Fruit fly (Drosophila melanogaster) whole organism, adult: ENCODE results near the gene TfIIEalpha.

Experiments
- CG11617 ChIP-seq: fragments of 200-800 bp; sonication (Bioruptor generic); optimal IDR thresholded peaks from 2 replicates; lab custom pipeline; 2017; ENCODE audit warnings: mild to moderate bottlenecking, missing biosample characterization, missing genetic modification reagents, missing genetic modification characterization
- CG12768 ChIP-seq: fragments of 200-800 bp; sonication (Bioruptor generic); optimal IDR thresholded peaks from 2 replicates; lab custom pipeline; 2017; ENCODE audit warnings: missing biosample characterization, missing genetic modification characterization, mild to moderate bottlenecking, moderate library complexity, missing genetic modification reagents
- CG14711 ChIP-seq: fragments of 200-800 bp; sonication (Bioruptor generic); optimal IDR thresholded peaks from 2 replicates; lab custom pipeline; 2018; ENCODE audit warnings: missing biosample characterization, mild to moderate bottlenecking, missing genetic modification characterization, moderate library complexity
- CG1620 ChIP-seq: fragments of 200-800 bp; sonication (Bioruptor generic); optimal IDR thresholded peaks from 2 replicates; lab custom pipeline; 2016; ENCODE audit warnings: missing biosample characterization, missing genetic modification characterization
- CG33017 ChIP-seq: fragments of 200-800 bp; sonication (Bioruptor generic); optimal IDR thresholded peaks from 2 replicates; lab custom pipeline; 2018; ENCODE audit warnings: missing biosample characterization, mild to moderate bottlenecking, missing genetic modification characterization, moderate library complexity
- CG5204 ChIP-seq: fragments of 200-800 bp; sonication (Bioruptor generic); optimal IDR thresholded peaks from 2 replicates; lab custom pipeline; 2016; ENCODE audit warnings: missing biosample characterization, missing genetic modification characterization
- CG7045 ChIP-seq: fragments of 200-800 bp; sonication (Bioruptor generic); optimal IDR thresholded peaks from 2 replicates; lab custom pipeline; 2017; ENCODE audit warnings: missing biosample characterization, mild to moderate bottlenecking, missing genetic modification characterization
- CG7101 ChIP-seq: fragments of 200-800 bp; sonication (Bioruptor generic); optimal IDR thresholded peaks from 2 replicates; lab custom pipeline; 2018; ENCODE audit warnings: missing biosample characterization, mild to moderate bottlenecking, missing genetic modification characterization, moderate library complexity
- Clk ChIP-seq: fragments of 200-800 bp; sonication (Bioruptor generic); optimal IDR thresholded peaks from 2 replicates; lab custom pipeline; 2017; ENCODE audit warnings: missing biosample characterization, missing genetic modification characterization
- Crg-1 ChIP-seq: fragments of 200-800 bp; sonication (Bioruptor generic); optimal IDR thresholded peaks from 2 replicates; lab custom pipeline; 2016; ENCODE audit warnings: missing biosample characterization, missing genetic modification characterization
- Hr96 ChIP-seq: fragments of 200-800 bp; sonication (Bioruptor generic); optimal IDR thresholded peaks from 2 replicates; lab custom pipeline; 2016; ENCODE audit warnings: missing biosample characterization, missing genetic modification characterization
- Mnt ChIP-seq: fragments of 200-800 bp; sonication (Bioruptor generic); optimal IDR thresholded peaks from 2 replicates; lab custom pipeline; 2016; ENCODE audit warnings: missing biosample characterization, mild to moderate bottlenecking, missing genetic modification characterization
- bab1 ChIP-seq: fragments of 200-800 bp; sonication (Bioruptor generic); optimal IDR thresholded peaks from 3 replicates; lab custom pipeline; 2019; ENCODE audit warnings: missing biosample characterization, mild to moderate bottlenecking, missing genetic modification characterization, moderate library complexity
- cic ChIP-seq: fragments of 200-800 bp; sonication (Bioruptor generic); optimal IDR thresholded peaks from 2 replicates; lab custom pipeline; 2017; ENCODE audit warnings: missing biosample characterization, mild to moderate bottlenecking, missing genetic modification characterization, moderate library complexity
- cnc ChIP-seq, 2 experiments: fragments of >200 bp; optimal IDR thresholded peaks; 2 replicates each; lab custom pipeline; 2017
- kay ChIP-seq: fragments of 200-800 bp; sonication (Bioruptor generic); peaks from one replicate; lab custom pipeline; 2016; ENCODE audit warnings: missing biosample characterization, missing genetic modification characterization, borderline replicate concordance
- ovo ChIP-seq: fragments of 200-800 bp; sonication (Bioruptor generic); optimal IDR thresholded peaks from 2 replicates; lab custom pipeline; 2016; ENCODE audit warnings: missing biosample characterization, missing genetic modification characterization
- pad ChIP-seq: fragments of 200-800 bp; sonication (Bioruptor generic); optimal IDR thresholded peaks from 3 replicates; lab custom pipeline; 2017; ENCODE audit warnings: missing biosample characterization, missing genetic modification characterization, mild to moderate bottlenecking, moderate library complexity, missing genetic modification reagents
- tj ChIP-seq: fragments of 200-800 bp; sonication (Bioruptor generic); optimal IDR thresholded peaks from 3 replicates; lab custom pipeline; 2017; ENCODE audit warnings: missing biosample characterization, mild to moderate bottlenecking, missing genetic modification characterization, moderate library complexity
- toe ChIP-seq: fragments of 200-800 bp; sonication (Bioruptor generic); optimal IDR thresholded peaks from 2 replicates; lab custom pipeline; 2016; ENCODE audit warnings: missing biosample characterization, missing genetic modification characterization

The TfIIEalpha gene

DNA sequence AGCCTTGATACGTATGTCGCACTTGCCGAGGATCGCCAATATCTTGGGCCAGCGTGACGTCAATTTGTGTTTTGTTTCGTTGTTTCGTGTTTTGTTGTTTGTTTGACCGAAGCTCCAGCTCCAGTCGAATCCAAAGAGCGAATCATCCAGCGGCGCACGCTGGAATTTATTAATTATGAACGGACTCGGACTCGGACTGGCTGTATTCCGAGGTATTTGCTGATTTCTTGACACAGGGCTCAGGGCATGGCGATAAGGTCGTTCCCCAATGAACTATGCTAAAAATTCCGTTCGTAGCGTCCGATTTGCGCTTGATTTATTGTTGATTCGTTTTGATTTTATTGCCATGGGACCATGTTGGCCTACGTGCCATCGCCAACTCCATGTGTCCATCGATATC is 35.1 kb downstream of the TfIIEalpha start:
- TF ChIP-seq Mnt (no peak), cic (GFP tag; lab: Kevin White, UChicago) (no peak), toe (GFP tag; lab: Kevin White, UChicago) (no peak), CG7101 (tag; lab: Kevin White, UChicago) (no peak), bab1 (GFP tag; lab: Kevin White, UChicago) (no peak), Crg-1 (no peak), pad (GFP tag; lab: Kevin White, UChicago) (no peak), CG14711 (tag; lab: Kevin White, UChicago) (no peak), CG12768 (GFP tag; lab: Kevin White, UChicago) (no peak), Hr96 (no peak), Clk (GFP tag; lab: Kevin White, UChicago) (no peak), CG11617 (GFP tag; lab: Kevin White, UChicago) (no peak), cnc (optimal IDR thresholded peaks at IDR 0.05; lab: Kevin White, UChicago) (no peak), CG33017 (tag; lab: Kevin White, UChicago) (no peak), tj (GFP tag; lab: Kevin White, UChicago) (no peak), ovo (GFP tag; lab: Kevin White, UChicago) (no peak)

DNA sequence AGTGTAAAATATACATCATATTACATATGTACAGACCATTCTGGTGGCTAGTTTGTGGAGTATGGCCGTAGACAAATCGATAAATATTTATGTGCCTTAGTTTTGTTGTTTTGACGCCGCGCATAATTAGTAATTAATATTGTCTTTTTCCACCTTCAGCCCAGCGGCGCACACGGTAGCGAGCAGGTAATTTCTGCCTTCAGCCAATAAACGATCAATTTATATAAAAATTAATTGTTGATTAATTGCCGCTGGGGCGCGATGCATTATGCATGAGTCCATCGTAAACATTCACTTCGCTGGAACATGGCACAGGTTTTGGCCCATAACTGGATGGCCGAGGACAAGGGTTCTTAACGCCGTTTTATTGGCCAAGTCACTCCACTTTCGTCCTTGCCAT is 35.5 kb downstream of the TfIIEalpha start:
- TF ChIP-seq CG5204 (no peak), CG7101 (tag; lab: Kevin White, UChicago) (no peak), cnc (optimal IDR thresholded peaks at IDR 0.05; lab: Kevin White, UChicago) (no peak), ovo (GFP tag; lab: Kevin White, UChicago) (no peak), CG12768 (GFP tag; lab: Kevin White, UChicago) (no peak), Mnt (no peak), bab1 (GFP tag; lab: Kevin White, UChicago) (no peak)

DNA sequence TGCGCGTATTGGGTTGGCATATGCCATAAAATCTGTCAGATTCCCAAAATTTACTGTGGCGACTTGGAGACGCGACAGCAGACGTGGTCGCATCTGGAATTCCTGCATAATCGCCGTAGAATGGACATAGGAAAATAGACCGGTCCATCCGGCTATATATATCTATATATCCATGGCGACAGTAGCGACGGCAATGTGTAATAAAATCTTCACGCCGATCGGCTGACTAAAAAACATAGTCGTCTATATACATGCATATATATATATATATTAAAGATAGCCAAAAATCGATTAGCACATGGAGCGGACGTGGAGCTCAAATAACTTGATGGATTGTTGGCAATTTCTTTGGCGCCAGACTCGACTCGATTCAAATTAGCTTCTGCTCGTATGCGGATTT is 36.2 kb downstream of the TfIIEalpha start:
- TF ChIP-seq cnc (optimal IDR thresholded peaks at IDR 0.05; lab: Kevin White, UChicago) (no peak), pad (GFP tag; lab: Kevin White, UChicago) (no peak), Clk (GFP tag; lab: Kevin White, UChicago) (no peak), cic (GFP tag; lab: Kevin White, UChicago) (no peak), Mnt (no peak), CG12768 (GFP tag; lab: Kevin White, UChicago) (no peak), CG5204 (no peak), CG11617 (GFP tag; lab: Kevin White, UChicago) (no peak), Hr96 (no peak), kay (GFP tag; lab: Kevin White, UChicago) (no peak), CG14711 (tag; lab: Kevin White, UChicago) (no peak), CG7045 (GFP tag; lab: Kevin White, UChicago) (no peak), bab1 (GFP tag; lab: Kevin White, UChicago) (no peak), ovo (GFP tag; lab: Kevin White, UChicago) (no peak), CG7101 (tag; lab: Kevin White, UChicago) (no peak), tj (GFP tag; lab: Kevin White, UChicago) (no peak)

DNA sequence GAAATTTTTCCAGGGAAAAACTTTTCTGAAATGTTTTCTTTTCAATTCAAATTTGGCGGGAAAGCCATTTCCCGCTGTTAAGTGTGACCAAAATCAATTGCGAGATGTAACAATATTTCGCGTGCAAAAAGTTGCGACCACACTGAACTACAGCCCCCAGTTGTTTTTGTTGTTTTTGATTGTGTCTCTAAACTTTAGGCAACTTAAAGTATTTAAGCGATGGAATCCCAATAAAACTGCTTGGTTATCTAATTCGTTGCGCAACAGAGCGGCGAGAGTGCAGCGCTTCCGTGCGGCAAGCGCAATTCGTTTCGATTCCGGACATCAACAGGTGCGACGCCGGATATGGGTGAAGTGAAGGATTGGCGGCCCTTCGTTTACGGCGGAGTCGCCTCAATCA is 38.9 kb downstream of the TfIIEalpha start, which contains the start of gene Bmcp:
Bmcp (plus strand) TSS at position 155 of the 400 bp plus-strand sequence.
- no peak for TF ChIP-seq Clk (GFP tag; lab: Kevin White, UChicago)
- no peak for TF ChIP-seq Crg-1
- peak; percentile 42 for TF ChIP-seq bab1 (GFP tag; lab: Kevin White, UChicago)

DNA sequence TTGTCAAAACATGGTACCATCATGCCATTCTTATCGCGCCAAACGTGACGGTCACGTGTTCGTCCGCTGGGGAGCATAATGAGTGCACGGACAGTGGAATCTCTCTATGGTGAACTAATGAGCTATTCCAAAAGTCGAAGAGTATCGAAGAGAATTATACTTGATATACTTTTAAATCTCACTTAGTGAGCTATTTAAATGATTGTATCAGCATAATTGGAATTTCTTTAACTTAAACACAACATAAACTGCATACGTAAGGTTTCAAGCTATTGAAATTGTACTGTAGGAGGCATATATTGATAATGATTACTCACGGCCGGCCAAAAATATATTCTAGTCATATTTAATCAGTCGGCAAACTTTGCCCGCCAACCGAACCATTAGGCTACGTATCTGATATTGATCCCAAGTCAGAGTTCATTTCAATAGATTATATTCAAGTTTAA is 39.7 kb downstream of the TfIIEalpha start:
- TF ChIP-seq CG7045 (GFP tag; lab: Kevin White, UChicago): no peak
- TF ChIP-seq CG33017 (tag; lab: Kevin White, UChicago): peak; percentile 43
- no peak for TF ChIP-seq toe (GFP tag; lab: Kevin White, UChicago)
- TF ChIP-seq CG12768 (GFP tag; lab: Kevin White, UChicago): no peak
- TF ChIP-seq CG11617 (GFP tag; lab: Kevin White, UChicago): no peak
- TF ChIP-seq cnc (optimal IDR thresholded peaks at IDR 0.05; lab: Kevin White, UChicago): no peak
- no peak for TF ChIP-seq Mnt
- no peak for TF ChIP-seq bab1 (GFP tag; lab: Kevin White, UChicago)
- peak; percentile 54 for TF ChIP-seq CG7101 (tag; lab: Kevin White, UChicago)
- TF ChIP-seq Crg-1: no peak
- no peak for TF ChIP-seq Clk (GFP tag; lab: Kevin White, UChicago)
- no peak for TF ChIP-seq cic (GFP tag; lab: Kevin White, UChicago)
- peak; percentile 4 for TF ChIP-seq CG5204
- TF ChIP-seq kay (GFP tag; lab: Kevin White, UChicago): no peak
- TF ChIP-seq tj (GFP tag; lab: Kevin White, UChicago): peak; percentile 77
- no peak for TF ChIP-seq pad (GFP tag; lab: Kevin White, UChicago)
- peak; percentile 48 for TF ChIP-seq CG14711 (tag; lab: Kevin White, UChicago)
- TF ChIP-seq ovo (GFP tag; lab: Kevin White, UChicago): no peak
- peak; percentile 4 for TF ChIP-seq Hr96
- no peak for TF ChIP-seq CG1620

DNA sequence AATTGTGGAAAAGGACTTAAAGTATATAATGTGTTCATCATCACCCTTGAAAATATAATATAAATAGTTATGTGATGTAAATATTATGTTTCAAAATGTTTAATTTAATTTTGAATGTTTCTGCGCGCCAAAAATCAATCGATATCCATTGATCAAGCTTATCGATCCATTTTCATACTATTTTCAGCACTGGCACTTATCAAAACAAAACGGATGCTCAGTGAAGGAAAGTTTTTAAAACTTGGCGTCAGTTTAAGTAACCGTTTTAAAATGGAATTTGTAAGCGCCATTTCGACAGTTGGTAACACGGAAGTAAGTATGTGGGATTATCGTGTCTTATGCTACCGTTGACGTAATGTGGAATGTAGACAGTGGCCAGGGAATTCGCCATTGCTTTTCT is 46.3 kb downstream of the TfIIEalpha start, which contains the start of gene sunn:
sunn (plus strand) TSS at position 202 of the 400 bp plus-strand sequence.
- TF ChIP-seq kay (GFP tag; lab: Kevin White, UChicago) (peak; percentile 86), Clk (GFP tag; lab: Kevin White, UChicago) (no peak)

DNA sequence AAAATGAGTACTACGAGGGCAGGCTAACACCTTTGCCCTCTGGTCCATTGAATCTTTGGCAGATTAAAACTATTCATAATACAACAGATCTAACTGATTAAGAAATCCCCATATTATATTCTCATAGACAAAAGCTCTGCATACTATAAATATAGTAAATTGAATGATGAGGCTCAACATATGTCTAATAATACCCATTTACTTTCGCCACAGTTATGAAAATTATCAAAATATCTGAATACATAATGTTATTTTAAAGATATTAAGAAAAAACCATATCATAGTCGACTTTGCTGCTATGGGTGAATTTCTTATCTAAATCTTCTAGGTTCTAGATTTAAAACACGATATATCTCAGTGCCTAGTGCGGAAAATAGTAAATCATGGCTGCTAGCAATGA is 50.0 kb downstream of the TfIIEalpha start, which contains the start of gene CG32087:
CG32087 (plus strand) TSS at position 301 of the 400 bp plus-strand sequence.
- TF ChIP-seq Clk (GFP tag; lab: Kevin White, UChicago) (no peak), Mnt (no peak), CG14711 (tag; lab: Kevin White, UChicago) (no peak), Hr96 (no peak), ovo (GFP tag; lab: Kevin White, UChicago) (no peak), CG7101 (tag; lab: Kevin White, UChicago) (no peak), tj (GFP tag; lab: Kevin White, UChicago) (no peak), pad (GFP tag; lab: Kevin White, UChicago) (no peak), CG11617 (GFP tag; lab: Kevin White, UChicago) (no peak), Crg-1 (no peak), toe (GFP tag; lab: Kevin White, UChicago) (no peak), CG33017 (tag; lab: Kevin White, UChicago) (no peak), CG12768 (GFP tag; lab: Kevin White, UChicago) (no peak), cnc (optimal IDR thresholded peaks at IDR 0.05; lab: Kevin White, UChicago) (no peak), cic (GFP tag; lab: Kevin White, UChicago) (no peak), CG7045 (GFP tag; lab: Kevin White, UChicago) (no peak), CG5204 (no peak)
